Worm (Caenorhabditis elegans) whole organism, L3 larva: ENCODE data around the gene mrps-22.

Experiments used
- elt-2 ChIP-seq: sonication (generic microtip); optimal IDR thresholded peaks from 2 replicates; lab custom pipeline; 2016; ENCODE audit warnings: missing genetic modification reagents, mild to moderate bottlenecking, missing genetic modification characterization, missing compliant biosample characterization
- jun-1 ChIP-seq: fragments of 150-350 bp; optimal IDR thresholded peaks from 2 replicates; lab custom pipeline; 2014; ENCODE audit warnings: missing biosample characterization, missing genetic modification reagents, missing genetic modification characterization
- nhr-43 ChIP-seq: sonication (generic microtip); optimal IDR thresholded peaks from 2 replicates; lab custom pipeline; 2016; ENCODE audit warnings: mild to moderate bottlenecking, missing genetic modification characterization, missing compliant biosample characterization; ENCODE audit not compliant: poor library complexity, severe bottlenecking
- pqm-1 ChIP-seq: fragments of 150-350 bp; optimal IDR thresholded peaks from 2 replicates; lab custom pipeline; 2017; ENCODE audit warnings: missing biosample characterization, missing genetic modification characterization, inconsistent platforms
- snpc-4 ChIP-seq: fragments of 150-350 bp; optimal IDR thresholded peaks from 2 replicates; lab custom pipeline; 2014; ENCODE audit warnings: missing biosample characterization, missing genetic modification characterization
- tbx-2 ChIP-seq: sonication (generic microtip); optimal IDR thresholded peaks from 2 replicates; lab custom pipeline; 2016; ENCODE audit warnings: mild to moderate bottlenecking, missing genetic modification characterization, missing compliant biosample characterization
- unc-39 ChIP-seq: sonication (generic microtip); optimal IDR thresholded peaks from 4 replicates; lab custom pipeline; 2017; ENCODE audit warnings: missing biosample characterization, missing genetic modification characterization

Gene mrps-22

DNA sequence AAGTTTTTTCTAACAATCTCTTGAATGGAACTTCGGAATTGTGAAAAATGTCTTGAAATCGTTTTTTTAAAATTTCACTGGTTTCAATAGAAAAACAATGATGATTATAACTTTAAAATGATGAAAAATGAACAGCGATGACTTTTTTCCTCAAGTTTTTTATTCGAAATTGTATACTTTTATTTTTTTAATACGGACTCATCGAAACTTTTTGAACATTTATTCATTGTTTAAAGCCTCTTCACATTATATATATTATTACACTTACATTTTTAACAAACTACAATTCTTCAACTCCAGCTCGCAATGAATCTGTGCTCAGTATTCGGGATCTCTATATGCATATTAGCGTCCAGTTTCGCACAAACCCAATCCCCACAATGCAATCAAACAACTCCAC, 45.5 kb downstream of the mrps-22 start, which contains the start of gene M28.8:
M28.8 (plus strand) TSS at position 301 of the 400 bp plus-strand sequence.
- TF ChIP-seq elt-2 (tag; lab: Kevin White, UChicago) (no peak), snpc-4 (tag; lab: Kevin White, UChicago) (no peak), nhr-43 (tag; lab: Kevin White, UChicago) (no peak), tbx-2 (tag; lab: Kevin White, UChicago) (no peak), jun-1 (tag; lab: Kevin White, UChicago) (no peak), pqm-1 (tag; lab: Kevin White, UChicago) (no peak)

- peak; percentile 28 for TF ChIP-seq elt-2 (tag; lab: Kevin White, UChicago)
- TF ChIP-seq pqm-1 (tag; lab: Kevin White, UChicago), result peak; percentile 20
- no peak for TF ChIP-seq tbx-2 (tag; lab: Kevin White, UChicago)
- TF ChIP-seq unc-39 (tag; lab: Kevin White, UChicago), result no peak
- TF ChIP-seq jun-1 (tag; lab: Kevin White, UChicago), result no peak
Observed at ce11 chrII:10630944-10631343, 48.5 kb downstream of the mrps-22 start.
